Fruit fly (Drosophila melanogaster): ENCODE measurements around the gene CG32982.

CG32982 gene

dm6 chr2L:9097263-9097662 is 28.3 kb upstream of the CG32982 start, which contains the start of gene CG31609:
CG31609 (plus strand) TSS chr2L:9097563.
- TF ChIP-seq bcd (GFP tag; optimal IDR thresholded peaks at IDR 0.05) = no peak
- no peak for TF ChIP-seq CG2120 (GFP tag; optimal IDR thresholded peaks at IDR 0.05)
- TF ChIP-seq crp (GFP tag; optimal IDR thresholded peaks at IDR 0.05) = no peak
- no peak for TF ChIP-seq CG2199 (GFP tag; IDR thresholded peaks at IDR 0.05)
- no peak for TF ChIP-seq pho (GFP tag; optimal IDR thresholded peaks at IDR 0.05)
- TF ChIP-seq CG18619 (GFP tag; optimal IDR thresholded peaks at IDR 0.05) = no peak
- no peak for TF ChIP-seq CG10959 (GFP tag; IDR thresholded peaks at IDR 0.05)
- no peak for TF ChIP-seq lbe (GFP tag; optimal IDR thresholded peaks at IDR 0.05)
- no peak for TF ChIP-seq CG31224 (GFP tag; IDR thresholded peaks at IDR 0.05)
- no peak for TF ChIP-seq CG30020 (tag; optimal IDR thresholded peaks at IDR 0.05)
- TF ChIP-seq CG4360 (GFP tag; IDR thresholded peaks at IDR 0.05) = no peak

- no peak for TF ChIP-seq rib (GFP tag; IDR thresholded peaks at IDR 0.05)
- no peak for TF ChIP-seq Aef1 (GFP tag; IDR thresholded peaks at IDR 0.05)
- no peak for TF ChIP-seq h (optimal IDR thresholded peaks at IDR 0.05)
- no peak for TF ChIP-seq CG12104 (GFP tag; optimal IDR thresholded peaks at IDR 0.05)
- TF ChIP-seq CG13296 (GFP tag; optimal IDR thresholded peaks at IDR 0.05) = no peak
- no peak for TF ChIP-seq HHEX (GFP tag; optimal IDR thresholded peaks at IDR 0.05)
- no peak for TF ChIP-seq amos (GFP tag; IDR thresholded peaks at IDR 0.05; ENCODE audit: partially characterized antibody)
- TF ChIP-seq sc (optimal IDR thresholded peaks at IDR 0.05) = no peak
- TF ChIP-seq sc (GFP tag; optimal IDR thresholded peaks at IDR 0.05) = no peak
- no peak for TF ChIP-seq Spps (tag; optimal IDR thresholded peaks at IDR 0.05)
- no peak for TF ChIP-seq CG4282 (GFP tag; optimal IDR thresholded peaks at IDR 0.05)
- TF ChIP-seq CG10267 (tag; optimal IDR thresholded peaks at IDR 0.05) = no peak
- no peak for TF ChIP-seq Fer1 (GFP tag; optimal IDR thresholded peaks at IDR 0.05)
- TF ChIP-seq dysf (GFP tag; IDR thresholded peaks at IDR 0.05) = no peak
- no peak for TF ChIP-seq CG8359 (GFP tag; optimal IDR thresholded peaks at IDR 0.05; ENCODE audit: borderline replicate concordance)
- TF ChIP-seq az2 (GFP tag; optimal IDR thresholded peaks at IDR 0.05) = no peak
- no peak for TF ChIP-seq B-H1 (GFP tag; IDR thresholded peaks at IDR 0.05)
- TF ChIP-seq NfI (GFP tag; optimal IDR thresholded peaks at IDR 0.05) = no peak
Observed at dm6 chr2L:9111514-9111913, 14.0 kb upstream of the CG32982 start, which contains the start of gene Or30a. Or30a (plus strand) TSS chr2L:9111814.

- TF ChIP-seq kay (GFP tag; optimal IDR thresholded peaks at IDR 0.05) (peak; percentile 3), CG14050 (GFP tag; IDR thresholded peaks at IDR 0.05) (no peak), tll (GFP tag; optimal IDR thresholded peaks at IDR 0.05) (peak in 1 of 2 experiments; percentile 44), stwl (tag; optimal IDR thresholded peaks at IDR 0.05) (peak; percentile 29), sqz (GFP tag; optimal IDR thresholded peaks at IDR 0.05) (peak; percentile 47), abd-A (tag; optimal IDR thresholded peaks at IDR 0.05) (peak; percentile 36), CG15601 (tag; optimal IDR thresholded peaks at IDR 0.05) (peak; percentile 88), chinmo (GFP tag; IDR thresholded peaks at IDR 0.05; ENCODE audit: partially characterized antibody) (0 out of 4 replicates have a peak, but pooled peaks have one; percentile 31), Mrtf (GFP tag; IDR thresholded peaks at IDR 0.05) (no peak), CG8944 (GFP tag; optimal IDR thresholded peaks at IDR 0.05) (no peak), Ets65A (GFP tag) (peak; percentile 42), CG31224 (GFP tag; IDR thresholded peaks at IDR 0.05) (no peak), lola (GFP tag; optimal IDR thresholded peaks at IDR 0.05) (peak in 1 of 3 experiments; percentile 20), sd (tag; optimal IDR thresholded peaks at IDR 0.05) (peak; percentile 77), insv (GFP tag; optimal IDR thresholded peaks at IDR 0.05) (peak in 1 of 2 experiments; percentile 89), Six4 (GFP tag; optimal IDR thresholded peaks at IDR 0.05) (no peak), CG8388 (GFP tag; optimal IDR thresholded peaks at IDR 0.05) (no peak), nmo (GFP tag; optimal IDR thresholded peaks at IDR 0.05) (no peak), Dip3 (GFP tag; optimal IDR thresholded peaks at IDR 0.05) (no peak), CG12769 (tag; optimal IDR thresholded peaks at IDR 0.05) (peak; percentile 4)
Observed at dm6 chr2L:9120475-9121309, 4.8 kb upstream of the CG32982 start.

Measured in whole organism, embryonic.